Worm (Caenorhabditis elegans) whole organism, late embryonic: ENCODE measurements around the gene Y53C12B.7.

Experiments used
- C38D4.7 ChIP-seq: fragments of 200-800 bp; sonication (Bioruptor generic); optimal IDR thresholded peaks from 2 replicates; lab custom pipeline; 2018; ENCODE audit warnings: mild to moderate bottlenecking, missing genetic modification characterization, moderate library complexity, missing compliant biosample characterization
- F13H6.1 ChIP-seq: sonication (generic microtip); optimal IDR thresholded peaks from 2 replicates; lab custom pipeline; 2016; ENCODE audit warnings: missing genetic modification characterization, missing compliant biosample characterization
- elt-2 ChIP-seq: sonication (generic microtip); optimal IDR thresholded peaks from 2 replicates; lab custom pipeline; 2016; ENCODE audit warnings: missing genetic modification reagents, missing genetic modification characterization, missing compliant biosample characterization
- hlh-15 ChIP-seq: sonication (generic microtip); optimal IDR thresholded peaks from 2 replicates; lab custom pipeline; 2016; ENCODE audit warnings: missing genetic modification characterization, missing compliant biosample characterization
- pha-4 ChIP-seq: fragments of 150-350 bp; optimal IDR thresholded peaks from 2 replicates; lab custom pipeline; 2018; ENCODE audit warnings: missing biosample characterization, missing genetic modification reagents, missing genetic modification characterization
- unc-55 ChIP-seq: sonication (generic microtip); optimal IDR thresholded peaks from 2 replicates; lab custom pipeline; 2017; ENCODE audit warnings: missing biosample characterization, missing genetic modification reagents, missing genetic modification characterization

- TF ChIP-seq C38D4.7 (GFP tag; lab: Kevin White, UChicago) (no peak), unc-55 (no peak), elt-2 (tag; lab: Kevin White, UChicago) (no peak), F13H6.1 (no peak), hlh-15 (no peak), pha-4 (tag; lab: Kevin White, UChicago) (no peak)
These were observed 46.8 kb downstream of the Y53C12B.7 start, which contains the start of gene Y53C12A.3 for ce11 chrII:9706207-9706606.
